Worm (Caenorhabditis elegans): ENCODE measurements around the gene glb-4.

DNA sequence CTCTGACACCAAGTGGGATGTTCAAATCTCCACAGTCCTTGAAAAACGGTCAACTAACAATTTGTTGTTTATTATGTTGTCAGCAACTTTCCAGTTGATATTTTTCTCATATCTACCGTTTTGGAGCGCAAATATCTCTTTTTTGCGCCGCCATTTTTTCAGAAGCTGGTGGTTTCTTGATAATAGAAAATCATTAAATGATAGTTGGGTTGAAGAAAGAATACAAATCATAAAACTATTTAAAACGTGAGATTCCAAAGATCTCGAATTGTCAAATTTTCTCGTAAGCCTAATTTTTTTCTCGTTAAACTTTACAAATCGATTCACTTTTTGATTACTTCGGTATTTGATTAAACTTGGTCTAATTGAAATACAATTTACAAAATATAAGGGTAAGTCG lies 18.6 kb downstream of the glb-4 start, which contains the start of gene rpl-42:
- TF ChIP-seq mxl-2 (GFP tag; conservative IDR thresholded peaks at IDR 0.05) (no peak), daf-8 (GFP tag; IDR thresholded peaks at IDR 0.05) (no peak), nhr-28 (tag; optimal IDR thresholded peaks at IDR 0.05) (no peak), nhr-11 (tag; optimal IDR thresholded peaks at IDR 0.05) (no peak), skn-1 (tag; optimal IDR thresholded peaks at IDR 0.05) (no peak), mdl-1 (tag; optimal IDR thresholded peaks at IDR 0.05) (no peak), nhr-76 (tag; optimal IDR thresholded peaks at IDR 0.05) (no peak), lin-15B (tag; optimal IDR thresholded peaks at IDR 0.05) (no peak), daf-12 (tag; optimal IDR thresholded peaks at IDR 0.05) (no peak), nhr-237 (tag; optimal IDR thresholded peaks at IDR 0.05) (no peak), nhr-48 (tag; optimal IDR thresholded peaks at IDR 0.05) (no peak), fos-1 (tag; optimal IDR thresholded peaks at IDR 0.05) (no peak), lin-13 (GFP tag; optimal IDR thresholded peaks at IDR 0.05) (no peak), egl-27 (tag; optimal IDR thresholded peaks at IDR 0.05) (no peak)
